Worm (Caenorhabditis elegans): ENCODE results near the gene T09D3.9.

DNA sequence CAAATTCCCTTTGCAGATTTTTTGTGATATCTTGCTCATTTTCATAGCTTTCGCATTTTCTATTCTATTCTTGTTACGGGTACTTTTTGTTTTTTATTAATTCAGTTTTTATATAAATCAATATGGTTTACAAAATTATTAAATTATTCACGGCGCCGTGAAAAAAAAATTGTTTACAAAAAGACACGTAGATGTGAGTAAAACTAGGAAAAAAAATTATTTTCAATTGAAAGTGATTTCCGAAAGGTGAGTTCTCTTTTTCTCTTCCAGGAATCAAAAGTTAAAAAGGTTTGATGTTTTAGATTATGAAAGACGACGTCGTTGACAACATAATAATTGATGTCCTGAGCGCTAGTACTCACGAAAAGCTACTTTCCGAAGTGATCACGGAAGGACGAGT is 39.5 kb upstream of the T09D3.9 start, which contains the start of gene C25A6.1:
- TF ChIP-seq snpc-4 (GFP tag; optimal IDR thresholded peaks at IDR 0.05), result no peak
- TF ChIP-seq snpc-4 (tag; optimal IDR thresholded peaks at IDR 0.05), result no peak
- TF ChIP-seq Y53F4B.3 (GFP tag; IDR thresholded peaks at IDR 0.05), result no peak
- TF ChIP-seq repo-1 (tag; optimal IDR thresholded peaks at IDR 0.05), result no peak
- no peak for TF ChIP-seq sea-2 (GFP tag; IDR thresholded peaks at IDR 0.05)
- no peak for TF ChIP-seq pha-4 (tag; optimal IDR thresholded peaks at IDR 0.05)
- no peak for TF ChIP-seq K12H6.12 (tag; optimal IDR thresholded peaks at IDR 0.05)
- no peak for TF ChIP-seq gei-17 (GFP tag; optimal IDR thresholded peaks at IDR 0.05)
- TF ChIP-seq atf-7 (tag; optimal IDR thresholded peaks at IDR 0.05), result no peak
